Worm (Caenorhabditis elegans) whole organism, L4 larva: ENCODE measurements around the gene ppat-1.

Experiments used
- Y48G9A.11 ChIP-seq: fragments of 200-800 bp; sonication (Bioruptor generic); IDR thresholded peaks from 2 replicates; pipeline ENCODE4 v1.3.6; 2022; ENCODE audit warnings: missing genetic modification reagents, missing genetic modification characterization, missing compliant biosample characterization
- ceh-62 ChIP-seq: sonication (generic microtip); optimal IDR thresholded peaks from 2 replicates; lab custom pipeline; 2017; ENCODE audit warnings: missing biosample characterization, missing genetic modification characterization
- ceh-82 ChIP-seq: sonication (generic microtip); optimal IDR thresholded peaks from 2 replicates; lab custom pipeline; 2017; ENCODE audit warnings: missing biosample characterization, missing genetic modification characterization
- ces-1 ChIP-seq: fragments of 150-350 bp; sonication (generic microtip); optimal IDR thresholded peaks from 4 replicates; lab custom pipeline; 2014; ENCODE audit warnings: missing biosample characterization, missing genetic modification reagents, missing genetic modification characterization
- daf-12 ChIP-seq: fragments of 150-350 bp; optimal IDR thresholded peaks from 2 replicates; lab custom pipeline; 2014; ENCODE audit warnings: missing biosample characterization, missing genetic modification reagents, missing genetic modification characterization
- fos-1 ChIP-seq: fragments of 150-350 bp; optimal IDR thresholded peaks from 2 replicates; lab custom pipeline; 2014; ENCODE audit warnings: missing biosample characterization, missing genetic modification characterization
- lir-3 ChIP-seq: sonication (generic microtip); optimal IDR thresholded peaks from 2 replicates; lab custom pipeline; 2016; ENCODE audit warnings: mild to moderate bottlenecking, missing genetic modification characterization, missing compliant biosample characterization
- mxl-3 ChIP-seq: fragments of 200-800 bp; sonication (Bioruptor generic); optimal IDR thresholded peaks from 2 replicates; lab custom pipeline; 2018; ENCODE audit warnings: mild to moderate bottlenecking, missing genetic modification characterization, missing compliant biosample characterization
- nhr-237 ChIP-seq: sonication (generic microtip); optimal IDR thresholded peaks from 2 replicates; lab custom pipeline; 2017; ENCODE audit warnings: missing biosample characterization, missing genetic modification characterization
- pqm-1 ChIP-seq: sonication (generic microtip); optimal IDR thresholded peaks from 2 replicates; lab custom pipeline; 2017; ENCODE audit warnings: missing biosample characterization, missing genetic modification characterization
- ztf-11 ChIP-seq: fragments of 150-350 bp; optimal IDR thresholded peaks from 2 replicates; lab custom pipeline; 2014; ENCODE audit warnings: missing biosample characterization, missing genetic modification characterization

- TF ChIP-seq ztf-11 (tag; lab: Kevin White, UChicago) (no peak), daf-12 (tag; lab: Kevin White, UChicago) (no peak), fos-1 (no peak), pqm-1 (tag; lab: Kevin White, UChicago) (no peak), nhr-237 (tag; lab: Kevin White, UChicago) (no peak), lir-3 (no peak), ceh-62 (tag; lab: Kevin White, UChicago) (no peak), ceh-82 (tag; lab: Kevin White, UChicago) (no peak), Y48G9A.11 (GFP tag; lab: Robert Waterston, UW) (no peak), mxl-3 (GFP tag; lab: Kevin White, UChicago) (no peak), ces-1 (GFP tag; lab: Kevin White, UChicago) (no peak)
Measured at ce11 chrIII:4705207-4705606, 16.1 kb downstream of the ppat-1 start, which contains the start of gene pgap-2.
